Worm (Caenorhabditis elegans) whole organism, young adult: ENCODE data around the gene anmt-2.

ENCODE experiments used
- C17E4.6 ChIP-seq: fragments of 200-800 bp; sonication (Bioruptor generic); IDR thresholded peaks from 2 replicates; pipeline ENCODE4 v1.3.6; 2022; ENCODE audit warnings: missing genetic modification reagents, missing genetic modification characterization, missing compliant biosample characterization
- pha-4 ChIP-seq: fragments of 150-350 bp; sonication (generic microtip); optimal IDR thresholded peaks from 2 replicates; lab custom pipeline; 2014; ENCODE audit warnings: missing biosample characterization, missing genetic modification reagents, missing genetic modification characterization
- sdz-38 ChIP-seq: sonication (generic microtip); optimal IDR thresholded peaks from 2 replicates; lab custom pipeline; 2016; ENCODE audit warnings: missing genotype, missing genetic modification characterization, missing compliant biosample characterization

- TF ChIP-seq sdz-38 (tag; lab: Kevin White, UChicago) = no peak
- TF ChIP-seq pha-4 (tag; lab: Kevin White, UChicago) = no peak
- no peak for TF ChIP-seq C17E4.6 (GFP tag; lab: Robert Waterston, UW)
Observed at ce11 chrIII:6177631-6178030, 20.1 kb upstream of the anmt-2 start.
